Worm (Caenorhabditis elegans) whole organism, mixed stage, embryonic: ENCODE results near the gene spig-6.

Experiments used
- M03D4.4 ChIP-seq: sonication (generic microtip); optimal IDR thresholded peaks from 2 replicates; lab custom pipeline; 2017; ENCODE audit warnings: mild to moderate bottlenecking, missing genetic modification characterization, missing compliant biosample characterization
- blmp-1 ChIP-seq: fragments of 150-350 bp; optimal IDR thresholded peaks from 2 replicates; lab custom pipeline; 2014; ENCODE audit warnings: missing biosample characterization, missing genetic modification characterization
- ces-1 ChIP-seq: fragments of 150-350 bp; optimal IDR thresholded peaks from 2 replicates; lab custom pipeline; 2014; ENCODE audit warnings: missing biosample characterization, missing genetic modification reagents, missing genetic modification characterization
- cnd-1 ChIP-seq: fragments of 200-800 bp; sonication (Bioruptor generic); optimal IDR thresholded peaks from 2 replicates; lab custom pipeline; 2018; ENCODE audit warnings: mild to moderate bottlenecking, missing genetic modification characterization, missing compliant biosample characterization
- nhr-12 ChIP-seq: fragments of 150-350 bp; optimal IDR thresholded peaks from 2 replicates; lab custom pipeline; 2014; ENCODE audit warnings: missing biosample characterization, missing genetic modification characterization
- nhr-237 ChIP-seq: fragments of 150-350 bp; optimal IDR thresholded peaks from 2 replicates; lab custom pipeline; 2014; ENCODE audit warnings: missing biosample characterization, missing genetic modification characterization
- nhr-28 ChIP-seq: fragments of 150-350 bp; optimal IDR thresholded peaks from 2 replicates; lab custom pipeline; 2014; ENCODE audit warnings: missing biosample characterization, missing genetic modification characterization
- nhr-76 ChIP-seq: sonication (generic microtip); optimal IDR thresholded peaks from 2 replicates; lab custom pipeline; 2017; ENCODE audit warnings: missing biosample characterization, missing genetic modification characterization
- sem-2 ChIP-seq: fragments of 200-800 bp; sonication (Bioruptor generic); optimal IDR thresholded peaks from 2 replicates; lab custom pipeline; 2018; ENCODE audit warnings: mild to moderate bottlenecking, missing genetic modification characterization, missing compliant biosample characterization
- snpc-4 ChIP-seq: fragments of 150-350 bp; optimal IDR thresholded peaks from 2 replicates; lab custom pipeline; 2014; ENCODE audit warnings: missing biosample characterization, missing genetic modification characterization
- sptf-1 ChIP-seq: sonication (generic microtip); optimal IDR thresholded peaks from 2 replicates; lab custom pipeline; 2017; ENCODE audit warnings: mild to moderate bottlenecking, missing genetic modification characterization, moderate library complexity, missing compliant biosample characterization
- unc-39 ChIP-seq: fragments of 150-350 bp; optimal IDR thresholded peaks from 2 replicates; lab custom pipeline; 2014; ENCODE audit warnings: missing biosample characterization, missing genetic modification characterization
- unc-62 ChIP-seq: fragments of 150-350 bp; optimal IDR thresholded peaks from 2 replicates; lab custom pipeline; 2014; ENCODE audit warnings: missing biosample characterization, missing genetic modification reagents, missing genetic modification characterization
- ztf-11 ChIP-seq: fragments of 150-350 bp; optimal IDR thresholded peaks from 2 replicates; lab custom pipeline; 2014; ENCODE audit warnings: missing biosample characterization, missing genetic modification characterization

DNA sequence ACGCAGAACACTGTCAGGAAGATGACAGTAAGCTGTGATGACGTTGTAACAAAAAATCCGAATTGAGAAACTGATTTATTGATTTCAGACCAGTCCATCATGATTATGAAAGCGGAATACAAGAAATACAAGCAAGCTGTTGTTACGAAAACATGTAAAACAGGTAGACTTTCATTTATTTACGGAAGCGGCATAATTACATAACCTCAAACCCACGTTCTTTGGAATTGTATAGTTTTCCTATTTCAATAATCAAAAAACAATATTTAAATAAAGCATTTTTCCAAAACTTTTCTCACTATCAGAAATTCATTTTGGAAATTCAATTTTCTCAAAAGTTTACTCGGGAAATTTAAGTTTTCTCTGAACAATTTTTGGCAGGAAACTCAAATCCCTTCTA lies 22.7 kb upstream of the spig-6 start, which contains the start of gene str-15:
- no peak for TF ChIP-seq snpc-4 (tag; lab: Kevin White, UChicago)
- no peak for TF ChIP-seq cnd-1
- TF ChIP-seq M03D4.4 (tag; lab: Kevin White, UChicago) = no peak
- no peak for TF ChIP-seq nhr-28 (tag; lab: Kevin White, UChicago)
- TF ChIP-seq nhr-237 (tag; lab: Kevin White, UChicago) = no peak
- TF ChIP-seq unc-39 = no peak
- no peak for TF ChIP-seq ces-1 (GFP tag; lab: Kevin White, UChicago)
- TF ChIP-seq sptf-1 (tag; lab: Kevin White, UChicago) = no peak
- TF ChIP-seq nhr-76 (tag; lab: Kevin White, UChicago) = no peak
- no peak for TF ChIP-seq ztf-11 (tag; lab: Kevin White, UChicago)
- no peak for TF ChIP-seq sem-2 (GFP tag; lab: Kevin White, UChicago)
- no peak for TF ChIP-seq unc-62 (GFP tag; lab: Kevin White, UChicago)
- no peak for TF ChIP-seq nhr-12 (tag; lab: Kevin White, UChicago)
- no peak for TF ChIP-seq blmp-1 (tag; lab: Kevin White, UChicago)
